Fruit fly (Drosophila melanogaster) S2 (cell line): ENCODE data around the gene CG43783.

Experiments
- CG8478 ChIP-seq: fragments of >200 bp; optimal IDR thresholded peaks from 2 replicates; lab custom pipeline; 2018
- CTCF ChIP-seq, 2 experiments: fragments of >200 bp; optimal IDR thresholded peaks; 2 replicates each; lab custom pipeline; 2018

DNA sequence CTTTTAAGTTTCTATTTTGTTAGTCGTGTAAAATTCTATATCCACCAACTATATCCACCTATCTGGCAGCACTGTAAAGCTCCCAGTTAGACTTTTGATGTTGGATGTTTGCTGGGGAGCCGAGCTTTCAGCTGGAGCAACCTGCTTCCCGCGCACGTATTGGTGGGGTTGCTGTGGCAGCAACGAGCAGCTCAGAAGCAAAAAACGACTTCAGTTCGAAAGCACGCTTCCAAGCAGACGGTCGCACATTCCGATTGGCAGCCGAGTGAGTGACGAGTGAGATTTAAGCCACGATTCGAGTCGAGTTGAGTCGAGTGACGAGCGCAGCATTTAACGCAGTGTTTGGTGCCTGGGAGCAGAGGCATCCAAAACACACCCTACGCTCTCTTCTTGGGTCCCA, 41.7 kb downstream of the CG43783 start, which contains the start of the genes Tsp66E and mfr:
- TF ChIP-seq CG8478 (no peak), CTCF (optimal IDR thresholded peaks at IDR 0.05; lab: Kevin White, UChicago) (no peak)
